Worm (Caenorhabditis elegans) whole organism, L3 larva: ENCODE results near the gene F02E8.4.

Experiments used
- daf-12 ChIP-seq: fragments of 150-350 bp; optimal IDR thresholded peaks from 2 replicates; lab custom pipeline; 2014; ENCODE audit warnings: missing biosample characterization, missing genetic modification reagents, missing genetic modification characterization
- mdl-1 ChIP-seq: fragments of 150-350 bp; optimal IDR thresholded peaks from 2 replicates; lab custom pipeline; 2014; ENCODE audit warnings: missing biosample characterization, missing genetic modification characterization

ce11 chrX:4409591-4410279, 44.2 kb upstream of the F02E8.4 start:
- no peak for TF ChIP-seq daf-12
- no peak for TF ChIP-seq mdl-1
